Worm (Caenorhabditis elegans) whole organism, L4 larva: ENCODE measurements around the gene glr-2.

Experiments
- D1046.2 ChIP-seq: fragments of 200-800 bp; sonication (Bioruptor generic); IDR thresholded peaks from 2 replicates; pipeline ENCODE4 v1.3.6; 2022; ENCODE audit warnings: missing genetic modification characterization, missing compliant biosample characterization
- F26F4.8 ChIP-seq: fragments of 200-800 bp; sonication (Bioruptor generic); conservative IDR thresholded peaks from 2 replicates; pipeline ENCODE4 v1.3.6; 2022; ENCODE audit warnings: missing genetic modification characterization, missing compliant biosample characterization
- F37D6.2 ChIP-seq: sonication (generic microtip); optimal IDR thresholded peaks from 2 replicates; lab custom pipeline; 2016; ENCODE audit warnings: mild to moderate bottlenecking, missing genetic modification characterization, missing compliant biosample characterization
- F49E8.2 ChIP-seq: sonication (generic microtip); optimal IDR thresholded peaks from 2 replicates; lab custom pipeline; 2016; ENCODE audit warnings: missing compliant biosample characterization, mild to moderate bottlenecking, missing genetic modification characterization, borderline replicate concordance
- R02D3.7 ChIP-seq: fragments of 150-350 bp; sonication (generic microtip); optimal IDR thresholded peaks from 3 replicates; lab custom pipeline; 2014; ENCODE audit warnings: missing biosample characterization, missing genetic modification characterization
- Y105C5A.15 ChIP-seq: fragments of 200-800 bp; sonication (Bioruptor generic); IDR thresholded peaks from 2 replicates; pipeline ENCODE4 v1.3.6; 2022; ENCODE audit warnings: missing genetic modification characterization, missing compliant biosample characterization
- Y48G9A.11 ChIP-seq: fragments of 200-800 bp; sonication (Bioruptor generic); IDR thresholded peaks from 2 replicates; pipeline ENCODE4 v1.3.6; 2022; ENCODE audit warnings: missing genetic modification reagents, missing genetic modification characterization, missing compliant biosample characterization
- Y5F2A.4 ChIP-seq: fragments of 200-800 bp; sonication (Bioruptor generic); optimal IDR thresholded peaks from 2 replicates; lab custom pipeline; 2018; ENCODE audit warnings: mild to moderate bottlenecking, missing genetic modification characterization, missing compliant biosample characterization
- aha-1 ChIP-seq: fragments of 150-350 bp; peaks from one replicate; lab custom pipeline; 2014; ENCODE audit warnings: missing biosample characterization, missing genetic modification characterization
- aly-2 ChIP-seq: sonication (generic microtip); optimal IDR thresholded peaks from 2 replicates; lab custom pipeline; 2018; ENCODE audit warnings: missing biosample characterization, missing genetic modification characterization
- arid-1 ChIP-seq: fragments of 200-800 bp; sonication (Bioruptor generic); conservative IDR thresholded peaks from 2 replicates; pipeline ENCODE4 v1.3.6; 2022; ENCODE audit warnings: missing genetic modification reagents, missing genetic modification characterization, missing compliant biosample characterization
- attf-4 ChIP-seq: sonication (generic microtip); optimal IDR thresholded peaks from 3 replicates; lab custom pipeline; 2017; ENCODE audit warnings: missing biosample characterization, missing genetic modification characterization
- ceh-20 ChIP-seq: fragments of 200-800 bp; sonication (Bioruptor generic); IDR thresholded peaks from 2 replicates; pipeline ENCODE4 v1.3.6; 2022; ENCODE audit warnings: missing genetic modification reagents, missing genetic modification characterization, missing compliant biosample characterization
- ceh-28 ChIP-seq: fragments of 150-350 bp; optimal IDR thresholded peaks from 2 replicates; lab custom pipeline; 2014; ENCODE audit warnings: missing biosample characterization, missing genetic modification reagents, missing genetic modification characterization
- ceh-44 ChIP-seq: fragments of 200-800 bp; sonication (Bioruptor generic); IDR thresholded peaks from 2 replicates; pipeline ENCODE4 v1.3.6; 2022; ENCODE audit warnings: missing genetic modification reagents, missing genetic modification characterization, missing compliant biosample characterization
- ceh-82 ChIP-seq: sonication (generic microtip); optimal IDR thresholded peaks from 2 replicates; lab custom pipeline; 2017; ENCODE audit warnings: missing biosample characterization, missing genetic modification characterization
- daf-16 ChIP-seq, 3 experiments: sonication (generic microtip); optimal IDR thresholded peaks; 2 replicates each; lab custom pipeline; 2016 to 2017; ENCODE audit warnings: missing genetic modification characterization in 3 of 3, missing genetic modification reagents in 3 of 3, mild to moderate bottlenecking in 2 of 3, missing compliant biosample characterization in 2 of 3, missing biosample characterization in 1 of 3, moderate library complexity in 1 of 3
- daf-19 ChIP-seq: fragments of 200-800 bp; sonication (Bioruptor generic); conservative IDR thresholded peaks from 2 replicates; pipeline ENCODE4 v1.3.6; 2022; ENCODE audit warnings: missing genetic modification characterization, missing compliant biosample characterization
- duxl-1 ChIP-seq: sonication (generic microtip); optimal IDR thresholded peaks from 2 replicates; lab custom pipeline; 2016; ENCODE audit warnings: mild to moderate bottlenecking, missing genetic modification characterization, moderate library complexity, missing compliant biosample characterization; ENCODE audit not compliant: poor library complexity
- dve-1 ChIP-seq: sonication (generic microtip); optimal IDR thresholded peaks from 2 replicates; lab custom pipeline; 2017; ENCODE audit warnings: antibody characterized with exemption, mild to moderate bottlenecking, missing genetic modification characterization, missing compliant biosample characterization; ENCODE audit not compliant: insufficient read depth
- egl-43 ChIP-seq: fragments of 200-800 bp; sonication (Bioruptor generic); IDR thresholded peaks from 2 replicates; pipeline ENCODE4 v1.3.6; 2022; ENCODE audit warnings: missing genetic modification reagents, missing genetic modification characterization, missing compliant biosample characterization
- fkh-10 ChIP-seq: fragments of 150-350 bp; optimal IDR thresholded peaks from 2 replicates; lab custom pipeline; 2014; ENCODE audit warnings: missing biosample characterization, missing genetic modification reagents, missing genetic modification characterization
- fos-1 ChIP-seq: fragments of 150-350 bp; optimal IDR thresholded peaks from 2 replicates; lab custom pipeline; 2014; ENCODE audit warnings: missing biosample characterization, missing genetic modification characterization
- hif-1 ChIP-seq, 2 experiments: sonication (generic microtip); optimal IDR thresholded peaks; 2 replicates each; lab custom pipeline; 2016 to 2017; ENCODE audit warnings: missing compliant biosample characterization in 2 of 2, missing genetic modification characterization in 2 of 2, missing genetic modification reagents in 2 of 2, missing genotype in 2 of 2, mild to moderate bottlenecking in 1 of 2
- hlh-11 ChIP-seq: fragments of 200-800 bp; sonication (Bioruptor generic); optimal IDR thresholded peaks from 2 replicates; lab custom pipeline; 2018; ENCODE audit warnings: mild to moderate bottlenecking, missing genetic modification characterization, missing compliant biosample characterization
- hmg-1.1 ChIP-seq: fragments of 200-800 bp; sonication (Bioruptor generic); IDR thresholded peaks from 2 replicates; pipeline ENCODE4 v1.3.6; 2022; ENCODE audit warnings: missing genetic modification reagents, missing genetic modification characterization, missing compliant biosample characterization
- lin-1 ChIP-seq: fragments of 200-800 bp; sonication (Bioruptor generic); IDR thresholded peaks from 2 replicates; pipeline ENCODE4 v1.3.6; 2022; ENCODE audit warnings: missing genetic modification reagents, missing genetic modification characterization, missing compliant biosample characterization
- lin-13 ChIP-seq: fragments of 150-350 bp; optimal IDR thresholded peaks from 2 replicates; lab custom pipeline; 2014; ENCODE audit warnings: missing biosample characterization, missing genetic modification reagents, missing genetic modification characterization
- lin-29 ChIP-seq: fragments of 200-800 bp; sonication (Bioruptor generic); IDR thresholded peaks from 2 replicates; pipeline ENCODE4 v1.3.6; 2022; ENCODE audit warnings: missing genetic modification reagents, missing genetic modification characterization, missing compliant biosample characterization
- madf-5 ChIP-seq, 2 experiments: fragments of 200-800 bp; sonication (Bioruptor generic); IDR thresholded peaks; 2 replicates each; pipeline ENCODE4 v1.3.6; 2022; ENCODE audit warnings: missing compliant biosample characterization in 2 of 2, missing genetic modification characterization in 2 of 2
- madf-9 ChIP-seq: fragments of 200-800 bp; sonication (Bioruptor generic); conservative IDR thresholded peaks from 2 replicates; pipeline ENCODE4 v1.3.6; 2022; ENCODE audit warnings: missing genetic modification reagents, missing genetic modification characterization, missing compliant biosample characterization
- mes-2 ChIP-seq: sonication (generic microtip); optimal IDR thresholded peaks from 2 replicates; lab custom pipeline; 2016; ENCODE audit warnings: missing genotype, mild to moderate bottlenecking, missing genetic modification characterization, missing compliant biosample characterization; ENCODE audit not compliant: poor library complexity, severe bottlenecking
- nhr-10 ChIP-seq: fragments of 150-350 bp; optimal IDR thresholded peaks from 2 replicates; lab custom pipeline; 2014; ENCODE audit warnings: missing biosample characterization, missing genetic modification characterization
- nhr-111 ChIP-seq: fragments of 200-800 bp; sonication (Bioruptor generic); optimal IDR thresholded peaks from 2 replicates; lab custom pipeline; 2018; ENCODE audit warnings: mild to moderate bottlenecking, missing genetic modification characterization, missing compliant biosample characterization
- nhr-25 ChIP-seq: sonication (generic microtip); optimal IDR thresholded peaks from 2 replicates; lab custom pipeline; 2017; ENCODE audit warnings: missing genetic modification characterization, mild to moderate bottlenecking, missing compliant biosample characterization, antibody characterized with exemption, moderate library complexity, borderline replicate concordance; ENCODE audit not compliant: insufficient read depth
- nhr-42 ChIP-seq: fragments of 200-800 bp; sonication (Bioruptor generic); IDR thresholded peaks from 2 replicates; pipeline ENCODE4 v1.3.6; 2022; ENCODE audit warnings: missing genetic modification characterization, missing compliant biosample characterization
- pha-4 ChIP-seq, 2 experiments: fragments of 150-350 bp in 1 of 2; fragments of 200-800 bp in 1 of 2; sonication (Bioruptor generic) in 1 of 2; IDR thresholded peaks in 1 of 2; optimal IDR thresholded peaks in 1 of 2; 2 replicates each; pipeline versions ENCODE4 v1.3.6 to Lab custom; 2014 to 2022; ENCODE audit warnings: missing genetic modification characterization in 2 of 2, missing genetic modification reagents in 2 of 2, missing biosample characterization in 1 of 2, missing compliant biosample characterization in 1 of 2
- rbr-2 ChIP-seq: sonication (generic microtip); optimal IDR thresholded peaks from 2 replicates; lab custom pipeline; 2016; ENCODE audit warnings: missing genotype, missing genetic modification characterization, missing compliant biosample characterization
- sdz-12 ChIP-seq: fragments of 200-800 bp; sonication (Bioruptor generic); optimal IDR thresholded peaks from 2 replicates; lab custom pipeline; 2018; ENCODE audit warnings: mild to moderate bottlenecking, missing genetic modification characterization, missing compliant biosample characterization
- set-16 ChIP-seq: fragments of 200-800 bp; sonication (Bioruptor generic); IDR thresholded peaks from 2 replicates; pipeline ENCODE4 v1.3.6; 2022; ENCODE audit warnings: missing genetic modification reagents, missing genetic modification characterization, missing compliant biosample characterization
- skn-1 ChIP-seq: fragments of 150-350 bp; optimal IDR thresholded peaks from 2 replicates; lab custom pipeline; 2014; ENCODE audit warnings: missing biosample characterization, missing genetic modification characterization
- snpc-4 ChIP-seq: fragments of 150-350 bp; optimal IDR thresholded peaks from 2 replicates; lab custom pipeline; 2014; ENCODE audit warnings: missing biosample characterization, missing genetic modification characterization
- unc-130 ChIP-seq: sonication (generic microtip); optimal IDR thresholded peaks from 2 replicates; lab custom pipeline; 2016; ENCODE audit warnings: missing genetic modification reagents, missing genetic modification characterization, missing compliant biosample characterization
- vab-7 ChIP-seq: fragments of 200-800 bp; sonication (Bioruptor generic); IDR thresholded peaks from 2 replicates; pipeline ENCODE4 v1.3.6; 2022; ENCODE audit warnings: missing genetic modification reagents, missing genetic modification characterization, missing compliant biosample characterization
- zag-1 ChIP-seq: fragments of 150-350 bp; optimal IDR thresholded peaks from 2 replicates; lab custom pipeline; 2014; ENCODE audit warnings: missing biosample characterization, missing genetic modification characterization
- zip-2 ChIP-seq: fragments of 150-350 bp; optimal IDR thresholded peaks from 2 replicates; lab custom pipeline; 2014; ENCODE audit warnings: missing biosample characterization, missing genetic modification characterization
- ztf-11 ChIP-seq: fragments of 150-350 bp; optimal IDR thresholded peaks from 2 replicates; lab custom pipeline; 2014; ENCODE audit warnings: missing biosample characterization, missing genetic modification characterization
- ztf-7 ChIP-seq: fragments of 150-350 bp; optimal IDR thresholded peaks from 2 replicates; lab custom pipeline; 2014; ENCODE audit warnings: missing biosample characterization, missing genetic modification characterization

glr-2 gene

DNA sequence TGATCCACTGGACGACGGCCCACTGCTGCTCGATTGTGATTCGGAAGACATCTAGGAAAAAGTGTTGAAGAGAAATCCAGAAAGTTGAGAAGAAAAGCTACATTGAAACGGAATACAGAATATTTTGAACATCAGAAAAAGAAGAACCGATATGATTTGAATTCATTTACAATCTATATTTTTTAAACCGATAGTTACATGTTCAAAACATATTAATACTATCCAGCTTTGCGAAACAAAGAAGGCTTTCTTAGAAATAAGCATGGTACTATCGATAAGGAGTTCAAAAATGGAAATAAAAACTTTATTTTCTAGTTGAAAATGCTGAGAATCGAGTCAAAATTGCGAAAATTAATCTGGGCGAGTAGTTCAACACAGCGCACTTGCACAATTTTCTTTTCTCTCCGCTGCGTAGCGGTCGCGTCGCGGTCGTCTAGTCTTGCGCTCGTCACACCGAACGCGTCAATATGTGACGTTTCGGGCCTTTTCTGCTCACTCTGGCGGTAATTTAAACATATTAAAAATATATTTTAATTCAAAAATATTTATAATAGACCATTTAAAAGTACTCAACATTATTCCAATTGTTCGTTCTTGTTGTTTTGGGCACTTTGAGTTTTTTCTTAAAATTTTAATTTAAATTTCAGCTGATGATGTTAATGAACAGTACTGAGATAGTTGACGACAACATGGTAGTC, 17.5 kb upstream of the glr-2 start, which contains the start of the genes syf-2 and K04G7.1 (continued):
- TF ChIP-seq nhr-42 (peak; percentile 86), fos-1 (tag; lab: Kevin White, UChicago) (no peak), daf-16 (GFP tag; optimal IDR thresholded peaks at IDR 0.05; lab: Kevin White, UChicago) (peak; percentile 14 to 26), daf-16 (tag; optimal IDR thresholded peaks at IDR 0.05; lab: Kevin White, UChicago) (peak; percentile 65), pha-4 (GFP tag; IDR thresholded peaks at IDR 0.05; lab: Robert Waterston, UW) (peak; percentile 86), pha-4 (tag; optimal IDR thresholded peaks at IDR 0.05; lab: Kevin White, UChicago) (no peak), ceh-28 (tag; lab: Kevin White, UChicago) (no peak), nhr-10 (no peak), madf-9 (GFP tag; lab: Robert Waterston, UW) (peak; percentile 42; the same call in 1 of the 2 replicates), attf-4 (tag; lab: Kevin White, UChicago) (no peak), zag-1 (tag; lab: Kevin White, UChicago) (peak; percentile 2), vab-7 (GFP tag; lab: Robert Waterston, UW) (peak; percentile 47; the same call in 1 of the 2 replicates), hif-1 (tag; optimal IDR thresholded peaks at IDR 0.05; lab: Kevin White, UChicago) (peak in 1 of 2 experiments; percentile 79), Y48G9A.11 (0 out of 2 replicates have a peak, but pooled peaks have one; percentile 37), R02D3.7 (no peak), aly-2 (tag; lab: Kevin White, UChicago) (no peak), F26F4.8 (GFP tag; lab: Robert Waterston, UW) (no peak), ztf-11 (tag; lab: Kevin White, UChicago) (no peak), dve-1 (peak; percentile 90), D1046.2 (GFP tag; lab: Robert Waterston, UW) (peak; percentile 35; the same call in 1 of the 2 replicates), ceh-20 (peak; percentile 66; the same call in 1 of the 2 replicates), nhr-111 (GFP tag; lab: Kevin White, UChicago) (no peak), nhr-25 (tag; lab: Kevin White, UChicago) (peak; percentile 45), madf-5 (GFP tag; IDR thresholded peaks at IDR 0.05; lab: Robert Waterston, UW) (no peak), hmg-1.1 (peak; percentile 83), snpc-4 (tag; lab: Kevin White, UChicago) (no peak), rbr-2 (tag; lab: Kevin White, UChicago) (peak; percentile 87), set-16 (peak; percentile 27; the same call in 1 of the 2 replicates), egl-43 (GFP tag; lab: Robert Waterston, UW) (peak; percentile 67; the same call in 1 of the 2 replicates), F37D6.2 (tag; lab: Kevin White, UChicago) (peak; percentile 83), ceh-82 (tag; lab: Kevin White, UChicago) (no peak), hlh-11 (tag; lab: Kevin White, UChicago) (peak; percentile 91), mes-2 (peak; percentile 91), Y5F2A.4 (no peak), ztf-7 (peak; percentile 17), skn-1 (no peak), sdz-12 (no peak), Y105C5A.15 (GFP tag; lab: Robert Waterston, UW) (no peak), aha-1 (tag; lab: Kevin White, UChicago) (peak; percentile 87), unc-130 (GFP tag; lab: Kevin White, UChicago) (peak; percentile 76), F49E8.2 (tag; lab: Kevin White, UChicago) (peak; percentile 6), lin-29 (no peak), ceh-44 (GFP tag; lab: Robert Waterston, UW) (no peak), lin-1 (GFP tag; lab: Robert Waterston, UW) (peak; percentile 63), arid-1 (GFP tag; lab: Robert Waterston, UW) (peak; percentile 78), duxl-1 (peak; percentile 16), daf-19 (no peak), fkh-10 (GFP tag; lab: Kevin White, UChicago) (peak; percentile 88), lin-13 (GFP tag; lab: Kevin White, UChicago) (peak; percentile 98), zip-2 (tag; lab: Kevin White, UChicago) (no peak)
